Worm (Caenorhabditis elegans): ENCODE data around the gene C16C8.16.

The C16C8.16 gene

DNA sequence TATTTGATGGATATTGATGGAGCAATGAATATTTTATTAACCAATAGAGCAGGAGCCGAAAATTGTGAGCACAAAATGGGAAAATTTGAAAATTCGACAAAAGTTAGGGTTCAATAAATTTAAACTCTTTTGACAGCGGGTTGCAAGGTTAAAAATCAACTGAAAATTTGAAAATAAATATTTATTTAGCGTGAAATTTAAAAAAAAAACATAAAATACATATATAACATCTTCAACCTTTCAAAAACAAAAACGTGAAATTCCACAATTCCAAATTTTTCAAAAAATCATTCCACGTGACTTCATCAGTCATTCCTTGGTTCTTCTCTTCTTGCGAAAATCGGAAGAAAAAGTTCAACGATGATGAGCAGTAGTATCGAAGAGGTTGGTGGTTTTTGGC lies 16.2 kb upstream of the C16C8.16 start, which contains the start of gene C16C8.18:
C16C8.18 (plus strand) TSS at position 301 of the 400 bp plus-strand sequence.
- no peak for TF ChIP-seq ceh-2 (tag; optimal IDR thresholded peaks at IDR 0.05)
- TF ChIP-seq pax-1 (tag; optimal IDR thresholded peaks at IDR 0.05) = no peak
- TF ChIP-seq Y22D7AL.16 (tag; optimal IDR thresholded peaks at IDR 0.05) = no peak
- TF ChIP-seq nhr-232 (tag; optimal IDR thresholded peaks at IDR 0.05) = no peak
- TF ChIP-seq pat-9 (tag; optimal IDR thresholded peaks at IDR 0.05) = no peak
- no peak for TF ChIP-seq ceh-18 (tag; optimal IDR thresholded peaks at IDR 0.05)
- TF ChIP-seq elt-4 (tag; optimal IDR thresholded peaks at IDR 0.05) = no peak
- no peak for TF ChIP-seq ceh-45 (GFP tag; IDR thresholded peaks at IDR 0.05)
- TF ChIP-seq ceh-22 (tag; optimal IDR thresholded peaks at IDR 0.05) = no peak
- TF ChIP-seq K09A11.1 (tag; optimal IDR thresholded peaks at IDR 0.05; ENCODE audit: insufficient read depth) = no peak
- no peak for TF ChIP-seq zip-5 (tag; optimal IDR thresholded peaks at IDR 0.05)
- no peak for TF ChIP-seq npax-4 (tag; optimal IDR thresholded peaks at IDR 0.05)
- TF ChIP-seq dve-1 (tag; optimal IDR thresholded peaks at IDR 0.05) = no peak
- TF ChIP-seq unc-42 (tag; optimal IDR thresholded peaks at IDR 0.05) = no peak
- no peak for TF ChIP-seq hlh-6 (tag; optimal IDR thresholded peaks at IDR 0.05)
- no peak for TF ChIP-seq hlh-13 (GFP tag; optimal IDR thresholded peaks at IDR 0.05)
- TF ChIP-seq F13H6.1 (tag; optimal IDR thresholded peaks at IDR 0.05) = no peak
- TF ChIP-seq ceh-9 (tag; optimal IDR thresholded peaks at IDR 0.05) = no peak
- TF ChIP-seq ztf-16 (tag; optimal IDR thresholded peaks at IDR 0.05) = no peak
- TF ChIP-seq ceh-19 (GFP tag; optimal IDR thresholded peaks at IDR 0.05) = no peak

- TF ChIP-seq dmd-4 (tag; optimal IDR thresholded peaks at IDR 0.05; ENCODE audit: borderline replicate concordance) = no peak
- TF ChIP-seq ceh-6 (GFP tag; optimal IDR thresholded peaks at IDR 0.05) = no peak
- TF ChIP-seq sox-2 (GFP tag; IDR thresholded peaks at IDR 0.05) = no peak
- TF ChIP-seq unc-42 (tag; optimal IDR thresholded peaks at IDR 0.05) = no peak
- TF ChIP-seq npax-4 (tag; optimal IDR thresholded peaks at IDR 0.05) = no peak
- TF ChIP-seq unc-55 (GFP tag; optimal IDR thresholded peaks at IDR 0.05) = no peak
- TF ChIP-seq nfya-1 (tag; optimal IDR thresholded peaks at IDR 0.05) = no peak
- no peak for TF ChIP-seq C38D4.7 (GFP tag; optimal IDR thresholded peaks at IDR 0.05)
- TF ChIP-seq ceh-48 (tag; optimal IDR thresholded peaks at IDR 0.05) = no peak
- TF ChIP-seq hlh-13 (GFP tag; optimal IDR thresholded peaks at IDR 0.05) = no peak
- TF ChIP-seq ceh-9 (tag; optimal IDR thresholded peaks at IDR 0.05) = no peak
- TF ChIP-seq dve-1 (tag; optimal IDR thresholded peaks at IDR 0.05) = no peak
- TF ChIP-seq nhr-232 (tag; optimal IDR thresholded peaks at IDR 0.05) = no peak
- TF ChIP-seq pqm-1 (tag; optimal IDR thresholded peaks at IDR 0.05) = no peak
- no peak for TF ChIP-seq elt-2 (tag; optimal IDR thresholded peaks at IDR 0.05)
Observed at ce11 chrII:3434893-3435503, 10.6 kb upstream of the C16C8.16 start.

DNA sequence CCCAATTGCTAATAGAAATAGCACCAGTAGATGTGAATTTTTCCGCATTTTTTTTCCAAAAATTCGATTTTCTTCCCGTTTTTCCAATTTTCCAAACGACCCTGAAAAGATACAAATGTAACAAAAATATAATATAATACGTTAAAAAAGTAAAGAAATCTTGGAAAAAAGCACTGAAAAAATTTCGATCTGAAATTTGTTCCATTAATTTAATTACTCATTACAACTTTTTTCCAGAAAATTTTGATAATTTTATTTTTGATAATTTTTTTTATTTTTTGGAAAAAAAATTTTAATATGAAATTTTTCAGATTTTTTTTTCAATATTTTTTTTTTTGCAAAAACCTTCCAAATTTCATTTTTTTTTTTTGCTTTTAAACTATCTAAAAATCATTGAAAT lies 9.1 kb upstream of the C16C8.16 start, which contains the start of gene skpo-2:
skpo-2 (minus strand) TSS at position 101 of the 400 bp plus-strand sequence.
- TF ChIP-seq dve-1 (tag; optimal IDR thresholded peaks at IDR 0.05) (no peak), lin-11 (tag; optimal IDR thresholded peaks at IDR 0.05) (no peak), nhr-232 (tag; optimal IDR thresholded peaks at IDR 0.05) (no peak), K02D7.2 (tag; optimal IDR thresholded peaks at IDR 0.05) (no peak), tbx-2 (tag; optimal IDR thresholded peaks at IDR 0.05) (no peak)

- TF ChIP-seq hlh-15 (tag; optimal IDR thresholded peaks at IDR 0.05) = no peak
- TF ChIP-seq elt-2 (tag; optimal IDR thresholded peaks at IDR 0.05) = no peak
- no peak for TF ChIP-seq che-1 (tag; optimal IDR thresholded peaks at IDR 0.05)
- no peak for TF ChIP-seq fax-1 (tag; optimal IDR thresholded peaks at IDR 0.05)
Observed at ce11 chrII:3437393-3437792, 8.2 kb upstream of the C16C8.16 start.
